Worm (Caenorhabditis elegans) whole organism, midembryonic: ENCODE data around the gene F54B11.8.

ENCODE experiments used
- T22C8.4 ChIP-seq: fragments of 200-800 bp; sonication (Bioruptor generic); IDR thresholded peaks from 2 replicates; pipeline ENCODE4 v1.3.6; 2022; ENCODE audit warnings: missing genetic modification characterization, missing compliant biosample characterization
- cog-1 ChIP-seq: sonication (generic microtip); optimal IDR thresholded peaks from 2 replicates; lab custom pipeline; 2016; ENCODE audit warnings: missing genetic modification characterization, missing compliant biosample characterization
- flt-1 ChIP-seq: fragments of 200-800 bp; sonication (Bioruptor generic); IDR thresholded peaks from 2 replicates; pipeline ENCODE4 v1.3.6; 2022; ENCODE audit warnings: missing genetic modification characterization, missing compliant biosample characterization
- klf-2 ChIP-seq: fragments of 200-800 bp; sonication (Bioruptor generic); conservative IDR thresholded peaks from 2 replicates; pipeline ENCODE4 v1.3.6; 2022; ENCODE audit warnings: missing genetic modification reagents, missing genetic modification characterization, missing compliant biosample characterization
- med-1 ChIP-seq: sonication (generic microtip); optimal IDR thresholded peaks from 2 replicates; lab custom pipeline; 2017; ENCODE audit warnings: missing genetic modification characterization, mild to moderate bottlenecking, missing compliant biosample characterization, antibody characterized with exemption, missing genetic modification reagents; ENCODE audit not compliant: insufficient read depth
- ref-1 ChIP-seq: fragments of 200-800 bp; sonication (Bioruptor generic); conservative IDR thresholded peaks from 2 replicates; pipeline ENCODE4 v1.3.6; 2022; ENCODE audit warnings: missing genetic modification reagents, missing genetic modification characterization, missing compliant biosample characterization
- tab-1 ChIP-seq: fragments of 200-800 bp; sonication (Bioruptor generic); IDR thresholded peaks from 2 replicates; pipeline ENCODE4 v1.3.6; 2022; ENCODE audit warnings: missing genetic modification characterization, missing compliant biosample characterization
- ztf-23 ChIP-seq: fragments of 200-800 bp; sonication (Bioruptor generic); IDR thresholded peaks from 2 replicates; pipeline ENCODE4 v1.3.6; 2022; ENCODE audit warnings: missing genetic modification reagents, missing genetic modification characterization, missing compliant biosample characterization
- ztf-29 ChIP-seq: fragments of 200-800 bp; sonication (Bioruptor generic); IDR thresholded peaks from 2 replicates; pipeline ENCODE4 v1.3.6; 2022; ENCODE audit warnings: missing genetic modification reagents, missing genetic modification characterization, missing compliant biosample characterization

F54B11.8 gene

DNA sequence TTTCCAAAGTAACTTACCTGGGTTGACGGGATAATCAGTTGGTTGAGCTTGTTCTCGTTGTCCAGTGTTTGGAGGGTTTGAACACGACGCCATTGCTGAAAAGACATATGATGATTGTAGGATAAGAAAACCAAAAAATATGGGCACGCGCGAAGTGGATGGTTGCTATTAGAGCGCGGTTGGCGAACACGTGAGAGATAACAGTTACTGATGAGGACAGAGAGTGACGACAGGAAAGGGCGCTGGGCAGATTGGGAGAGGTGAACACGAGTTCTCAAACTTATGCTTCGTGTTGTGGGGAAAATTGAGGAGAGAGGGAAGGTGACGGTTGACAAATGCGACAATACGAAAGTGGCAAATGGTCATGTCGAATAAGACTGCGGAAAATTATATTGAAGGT lies at the start of gene F54B11.8:
TSS of gene F54B11.8 (minus strand) at position 101 of the 400 bp plus-strand sequence.
- TF ChIP-seq ztf-23 (no peak), T22C8.4 (GFP tag; lab: Robert Waterston, UW) (no peak), flt-1 (GFP tag; lab: Robert Waterston, UW) (no peak), ref-1 (no peak), klf-2 (GFP tag; lab: Robert Waterston, UW) (no peak), ztf-29 (no peak), tab-1 (no peak), med-1 (GFP tag; lab: Kevin White, UChicago) (no peak), cog-1 (tag; lab: Kevin White, UChicago) (no peak)

- no peak for TF ChIP-seq cog-1 (tag; lab: Kevin White, UChicago)
- TF ChIP-seq ref-1, result no peak
- no peak for TF ChIP-seq ztf-23
- no peak for TF ChIP-seq klf-2 (GFP tag; lab: Robert Waterston, UW)
- no peak for TF ChIP-seq tab-1
- TF ChIP-seq flt-1 (GFP tag; lab: Robert Waterston, UW), result no peak
- no peak for TF ChIP-seq ztf-29
- no peak for TF ChIP-seq T22C8.4 (GFP tag; lab: Robert Waterston, UW)
- TF ChIP-seq med-1 (GFP tag; lab: Kevin White, UChicago), result no peak
Measured at ce11 chrX:13650799-13651198, 47.1 kb upstream of the F54B11.8 start, which contains the start of gene C40C9.4. Gene C40C9.4 (plus strand): TSS chrX:13651099.

DNA sequence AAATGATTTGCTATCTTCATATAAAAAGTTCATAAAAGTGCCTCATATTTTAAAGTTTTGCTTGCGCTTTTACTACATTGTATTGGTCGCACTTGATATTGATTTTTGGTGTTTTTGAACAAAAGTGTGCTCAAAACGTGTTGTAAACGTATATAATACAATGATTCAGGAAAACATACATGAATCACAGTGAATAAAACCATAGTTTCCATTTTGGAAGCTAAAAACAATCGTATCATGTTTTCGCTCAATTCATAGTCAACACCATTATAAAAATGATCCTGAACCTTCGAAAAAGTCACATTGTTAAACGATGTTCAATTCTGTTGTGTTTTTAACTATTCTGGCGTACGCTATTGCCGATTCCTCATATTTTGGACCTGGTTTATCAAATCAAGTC lies 43.6 kb upstream of the F54B11.8 start, which contains the start of gene C40C9.3:
TSS of gene C40C9.3 (plus strand) at position 301 of the 400 bp plus-strand sequence.
- no peak for TF ChIP-seq T22C8.4 (GFP tag; lab: Robert Waterston, UW)
- TF ChIP-seq ztf-23, result no peak
- TF ChIP-seq klf-2 (GFP tag; lab: Robert Waterston, UW), result no peak
- no peak for TF ChIP-seq ztf-29
- TF ChIP-seq ref-1, result no peak
- no peak for TF ChIP-seq tab-1
- TF ChIP-seq med-1 (GFP tag; lab: Kevin White, UChicago), result no peak
- no peak for TF ChIP-seq flt-1 (GFP tag; lab: Robert Waterston, UW)
- no peak for TF ChIP-seq cog-1 (tag; lab: Kevin White, UChicago)

ce11 chrX:13646798-13647197 lies 43.1 kb upstream of the F54B11.8 start, which contains the start of gene acr-9:
Gene acr-9 (minus strand): TSS chrX:13646898.
- no peak for TF ChIP-seq tab-1
- TF ChIP-seq flt-1 (GFP tag; lab: Robert Waterston, UW), result no peak

- no peak for TF ChIP-seq flt-1 (GFP tag; lab: Robert Waterston, UW)
- no peak for TF ChIP-seq med-1 (GFP tag; lab: Kevin White, UChicago)
- TF ChIP-seq klf-2 (GFP tag; lab: Robert Waterston, UW), result no peak
- no peak for TF ChIP-seq tab-1
- TF ChIP-seq T22C8.4 (GFP tag; lab: Robert Waterston, UW), result no peak
- no peak for TF ChIP-seq ref-1
- TF ChIP-seq ztf-29, result no peak
- no peak for TF ChIP-seq cog-1 (tag; lab: Kevin White, UChicago)
- no peak for TF ChIP-seq ztf-23
Measured at ce11 chrX:13644884-13645283, 41.2 kb upstream of the F54B11.8 start.

DNA sequence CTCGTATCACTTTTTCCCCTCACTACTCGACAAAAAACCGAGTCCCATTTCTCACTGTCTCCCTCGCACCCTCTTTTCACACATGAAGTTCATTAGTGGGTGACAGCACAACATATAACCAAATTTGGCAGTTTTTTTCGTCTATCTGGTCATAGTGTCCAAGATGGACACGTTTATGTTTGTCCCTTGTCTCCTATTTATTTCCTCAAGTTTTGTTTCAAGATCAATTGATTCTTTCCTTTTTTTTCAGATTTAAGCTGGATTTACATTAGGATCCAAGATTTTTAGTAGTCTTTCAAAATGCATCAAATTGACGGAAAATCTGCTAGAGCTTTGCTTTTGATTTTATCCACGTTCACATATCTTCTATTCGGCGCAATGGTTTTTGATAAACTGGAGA lies 35.9 kb upstream of the F54B11.8 start, which contains the start of gene twk-20:
TSS of gene twk-20 (plus strand) at position 301 of the 400 bp plus-strand sequence.
- TF ChIP-seq ref-1, result no peak

DNA sequence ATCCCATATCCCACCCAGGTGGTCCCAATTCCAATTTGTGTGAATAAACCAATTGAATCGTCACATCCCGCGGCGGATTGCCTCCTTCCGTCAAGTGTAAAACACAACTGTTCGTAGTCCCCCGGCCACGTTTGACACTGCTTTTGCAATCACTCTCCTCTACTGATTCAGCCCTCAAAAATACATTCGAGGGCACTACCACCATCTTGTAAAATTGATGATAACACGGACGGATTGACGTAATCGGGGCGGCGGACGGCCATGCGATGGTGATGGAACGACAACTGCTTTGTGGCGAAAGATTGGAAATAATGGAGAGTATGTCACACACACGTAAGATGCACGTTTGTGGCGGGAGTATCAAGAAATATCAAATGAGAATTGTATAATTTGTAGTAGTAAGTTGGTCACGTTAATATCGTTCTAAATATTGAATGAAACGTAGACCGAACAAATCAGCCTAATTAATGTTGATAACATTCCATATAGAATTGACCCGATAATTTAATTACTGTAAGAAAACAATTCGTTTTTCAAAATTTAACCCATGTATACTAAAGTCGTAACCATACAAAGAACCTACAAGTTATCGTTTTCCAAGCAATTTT lies 34.7 kb upstream of the F54B11.8 start:
- no peak for TF ChIP-seq ztf-23
- TF ChIP-seq T22C8.4 (GFP tag; lab: Robert Waterston, UW), result no peak
- no peak for TF ChIP-seq cog-1 (tag; lab: Kevin White, UChicago)
- TF ChIP-seq klf-2 (GFP tag; lab: Robert Waterston, UW), result no peak
- TF ChIP-seq med-1 (GFP tag; lab: Kevin White, UChicago), result no peak
- no peak for TF ChIP-seq ztf-29
- no peak for TF ChIP-seq ref-1

- TF ChIP-seq med-1 (GFP tag; lab: Kevin White, UChicago) (no peak), tab-1 (no peak), ztf-23 (no peak), cog-1 (tag; lab: Kevin White, UChicago) (no peak), klf-2 (GFP tag; lab: Robert Waterston, UW) (no peak), ztf-29 (no peak), flt-1 (GFP tag; lab: Robert Waterston, UW) (no peak), ref-1 (no peak), T22C8.4 (GFP tag; lab: Robert Waterston, UW) (no peak)
Measured at ce11 chrX:13637526-13637925, 33.8 kb upstream of the F54B11.8 start.

DNA sequence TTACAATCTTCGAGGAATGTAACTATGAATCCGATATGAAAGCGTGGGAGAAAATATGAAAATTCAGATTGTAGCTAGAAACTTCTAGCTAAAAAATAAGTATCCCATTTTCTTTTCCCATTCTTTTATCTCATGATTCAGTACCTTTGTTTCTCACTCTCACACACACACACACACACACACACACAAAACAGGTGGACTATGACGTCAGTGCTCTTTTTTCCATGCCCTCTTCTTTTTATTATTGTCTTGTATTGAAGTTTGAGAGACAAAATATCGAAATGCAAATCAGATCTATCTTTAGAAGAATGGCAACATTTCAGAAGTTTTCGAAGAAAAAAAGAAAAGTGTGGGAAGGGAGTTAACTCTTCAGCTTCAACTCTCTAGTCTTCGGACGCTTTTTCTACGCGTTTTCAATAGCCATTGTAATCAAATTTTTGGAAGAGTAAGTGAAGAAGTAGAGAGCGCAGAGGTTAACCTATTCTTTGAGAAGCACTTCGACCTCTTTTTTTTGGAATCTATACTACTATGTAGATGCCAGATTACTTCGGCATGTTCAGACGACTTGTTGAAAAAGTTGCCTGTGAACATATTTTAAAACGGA lies 30.3 kb upstream of the F54B11.8 start:
- TF ChIP-seq ztf-23 (no peak), T22C8.4 (GFP tag; lab: Robert Waterston, UW) (no peak), ztf-29 (no peak), tab-1 (no peak), ref-1 (no peak), klf-2 (GFP tag; lab: Robert Waterston, UW) (no peak), cog-1 (tag; lab: Kevin White, UChicago) (no peak)

- no peak for TF ChIP-seq med-1 (GFP tag; lab: Kevin White, UChicago)
- TF ChIP-seq ztf-23, result no peak
- no peak for TF ChIP-seq tab-1
- no peak for TF ChIP-seq cog-1 (tag; lab: Kevin White, UChicago)
- TF ChIP-seq T22C8.4 (GFP tag; lab: Robert Waterston, UW), result no peak
- no peak for TF ChIP-seq ref-1
- no peak for TF ChIP-seq klf-2 (GFP tag; lab: Robert Waterston, UW)
Measured at ce11 chrX:13633032-13633431, 29.3 kb upstream of the F54B11.8 start.
